Fruit fly (Drosophila melanogaster) Kc167 (cell line): ENCODE results near the gene CG43246.

Experiments used
- Myc ChIP-seq: fragments of >200 bp; optimal IDR thresholded peaks from 2 replicates; lab custom pipeline; 2017; ENCODE audit warnings: missing external identifiers
- Sin3A ChIP-seq: fragments of >200 bp; optimal IDR thresholded peaks from 2 replicates; lab custom pipeline; 2018; ENCODE audit warnings: missing external identifiers
- h ChIP-seq: fragments of >200 bp; optimal IDR thresholded peaks from 3 replicates; lab custom pipeline; 2018; ENCODE audit warnings: missing external identifiers
- insv ChIP-seq: fragments of >200 bp; optimal IDR thresholded peaks from 3 replicates; lab custom pipeline; 2018; ENCODE audit warnings: missing external identifiers
- psq ChIP-seq: fragments of >200 bp; optimal IDR thresholded peaks from 2 replicates; lab custom pipeline; 2017; ENCODE audit warnings: missing external identifiers
- ttk ChIP-seq: sonication (Bioruptor generic); optimal IDR thresholded peaks from 2 replicates; lab custom pipeline; 2017; ENCODE audit warnings: missing external identifiers

Gene CG43246

DNA sequence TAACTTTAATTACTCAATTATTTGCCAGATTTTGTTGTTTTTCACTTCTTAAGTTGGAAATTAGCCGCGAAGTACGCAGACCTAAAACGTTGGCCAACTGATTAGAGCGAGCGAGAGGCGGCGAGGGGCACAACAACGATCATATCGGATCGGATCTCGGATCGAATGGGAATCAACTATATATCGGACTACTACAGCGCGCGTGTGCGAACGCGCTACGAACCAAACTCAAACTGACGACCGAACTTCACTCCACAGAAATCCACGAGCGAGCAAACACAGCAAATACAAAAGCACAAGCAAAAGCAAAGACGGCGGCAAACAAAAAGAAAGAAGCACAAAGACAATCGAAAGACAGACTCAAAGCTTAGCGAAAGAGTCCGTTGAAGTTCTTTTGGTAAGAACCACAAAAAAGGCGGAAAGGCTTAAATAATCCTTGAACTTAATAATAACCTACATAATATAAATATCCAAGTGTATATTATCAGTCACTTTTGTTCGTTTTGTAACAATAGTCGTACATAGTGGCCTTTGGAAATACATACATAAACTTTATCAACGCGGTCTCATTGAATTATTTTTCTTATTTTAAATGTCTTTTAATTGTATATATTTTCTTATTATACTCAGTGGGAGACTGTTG, at the start of gene CG43246, which contains the start of gene bbg:
Gene CG43246, plus strand, starts transcription at position 593 of the 643 bp plus-strand sequence.
Gene bbg, minus strand, starts transcription at position 235 of the 643 bp plus-strand sequence.
- TF ChIP-seq ttk (lab: Kevin White, UChicago): no peak
- TF ChIP-seq psq: no peak
- TF ChIP-seq insv (lab: Kevin White, UChicago): no peak
- TF ChIP-seq h: no peak
- no peak for TF ChIP-seq Myc (lab: Kevin White, UChicago)
- TF ChIP-seq Sin3A (lab: Kevin White, UChicago): no peak

DNA sequence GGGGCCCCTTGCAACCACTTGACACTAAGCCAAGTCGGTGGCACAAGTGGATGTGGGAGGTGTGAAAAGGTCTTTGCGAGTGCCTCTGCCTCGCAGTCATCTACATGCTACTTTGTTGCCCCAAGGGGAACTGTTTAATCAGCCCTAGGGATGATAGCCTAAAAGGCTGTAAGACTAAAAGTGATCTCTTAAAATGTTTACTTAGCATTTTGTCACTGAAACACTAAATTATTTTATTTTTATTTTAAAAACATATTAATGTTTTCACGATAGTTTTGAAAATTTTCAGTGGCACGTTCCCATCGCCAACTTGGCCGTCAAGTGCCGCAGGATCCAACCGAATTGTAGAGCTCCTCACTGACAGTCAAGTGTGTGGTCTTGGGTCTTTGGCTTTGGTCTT, 39.0 kb upstream of the CG43246 start:
- no peak for TF ChIP-seq ttk (lab: Kevin White, UChicago)
- TF ChIP-seq insv (lab: Kevin White, UChicago): no peak
- TF ChIP-seq Sin3A (lab: Kevin White, UChicago): no peak
- no peak for TF ChIP-seq h
- TF ChIP-seq psq: no peak
- no peak for TF ChIP-seq Myc (lab: Kevin White, UChicago)

DNA sequence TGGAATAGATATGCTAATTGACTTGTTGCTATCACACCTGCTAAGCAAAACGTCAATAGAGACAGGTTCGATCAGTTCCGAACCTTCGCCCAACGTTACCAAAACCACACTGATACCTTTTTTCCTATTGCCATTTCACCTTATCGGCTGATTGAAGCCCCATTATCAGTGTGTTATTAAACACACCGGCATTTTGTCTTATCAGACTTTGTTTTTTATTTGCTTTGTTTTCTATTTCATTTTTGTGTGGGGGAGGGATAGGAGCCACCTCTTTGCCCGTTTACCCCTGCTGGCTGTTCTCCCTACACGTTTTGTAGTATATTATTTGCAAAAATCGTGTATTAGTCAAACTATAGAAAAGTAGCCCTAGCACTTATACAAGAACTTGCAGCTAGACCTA, 26.5 kb upstream of the CG43246 start:
- no peak for TF ChIP-seq h

DNA sequence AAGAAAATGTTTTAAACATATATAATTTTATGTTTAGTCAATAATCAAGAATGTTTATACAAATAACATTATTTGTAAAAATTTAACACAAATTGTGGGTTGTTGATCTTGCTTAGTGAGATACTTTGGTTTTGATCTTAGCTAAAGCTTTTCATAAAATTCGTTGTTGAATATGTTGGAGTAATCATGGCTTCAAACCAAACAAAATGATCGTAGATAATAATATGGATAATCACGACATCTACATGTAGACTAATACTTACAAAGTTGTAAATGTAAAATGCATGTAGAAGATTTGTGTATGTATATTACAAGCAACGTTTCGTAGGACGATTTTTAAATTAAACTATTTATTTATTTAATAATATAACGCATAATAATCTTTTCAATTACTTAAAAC, 23.1 kb upstream of the CG43246 start:
- no peak for TF ChIP-seq ttk (lab: Kevin White, UChicago)
- no peak for TF ChIP-seq Sin3A (lab: Kevin White, UChicago)
- no peak for TF ChIP-seq h
- no peak for TF ChIP-seq psq
- TF ChIP-seq Myc (lab: Kevin White, UChicago): no peak
- no peak for TF ChIP-seq insv (lab: Kevin White, UChicago)

DNA sequence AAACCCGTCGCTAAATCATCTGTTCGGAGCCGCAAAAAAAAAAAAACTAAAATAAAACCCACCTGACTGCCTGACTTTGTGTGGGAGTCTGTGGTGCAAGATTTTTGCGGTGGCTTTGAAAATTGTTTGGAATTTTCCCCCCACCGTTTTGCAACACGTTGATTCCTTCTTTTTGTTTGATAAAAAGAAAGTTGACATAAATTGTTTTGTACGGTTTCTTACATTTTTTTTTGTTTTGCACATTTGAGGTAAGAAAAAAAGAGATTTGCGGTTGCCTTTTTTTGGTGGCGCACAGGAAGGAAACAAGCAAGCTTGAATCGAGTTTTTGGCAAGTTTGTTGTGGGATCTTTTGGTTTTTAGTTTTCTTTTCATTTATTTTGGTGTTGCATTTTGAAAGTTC, 20.7 kb upstream of the CG43246 start:
- TF ChIP-seq Myc (lab: Kevin White, UChicago) (no peak), Sin3A (lab: Kevin White, UChicago) (no peak), h (no peak), ttk (lab: Kevin White, UChicago) (no peak), insv (lab: Kevin White, UChicago) (no peak), psq (no peak)

DNA sequence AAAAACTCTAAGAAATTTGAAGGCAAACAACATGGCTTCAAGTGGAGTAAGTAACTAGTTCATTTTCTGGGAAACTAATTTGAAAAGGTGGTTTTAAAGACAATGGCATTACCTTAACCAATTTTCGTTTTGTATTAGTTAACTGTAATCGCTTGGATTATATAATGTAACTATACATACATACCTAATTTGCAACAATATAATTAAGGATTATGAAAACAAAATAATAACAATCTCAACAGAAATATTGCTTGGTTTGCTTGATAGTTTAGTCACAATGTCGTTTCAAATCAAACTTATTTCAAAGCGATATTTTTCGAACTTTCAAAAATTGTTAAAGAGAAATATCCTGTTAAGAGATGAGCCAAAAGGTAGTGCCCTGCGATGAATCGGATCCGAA, 18.9 kb upstream of the CG43246 start, which contains the start of gene CG9592:
Gene CG9592, plus strand, starts transcription at position 301 of the 400 bp plus-strand sequence.
- TF ChIP-seq insv (lab: Kevin White, UChicago) (no peak), h (no peak), psq (no peak), ttk (lab: Kevin White, UChicago) (no peak), Sin3A (lab: Kevin White, UChicago) (no peak), Myc (lab: Kevin White, UChicago) (no peak)

DNA sequence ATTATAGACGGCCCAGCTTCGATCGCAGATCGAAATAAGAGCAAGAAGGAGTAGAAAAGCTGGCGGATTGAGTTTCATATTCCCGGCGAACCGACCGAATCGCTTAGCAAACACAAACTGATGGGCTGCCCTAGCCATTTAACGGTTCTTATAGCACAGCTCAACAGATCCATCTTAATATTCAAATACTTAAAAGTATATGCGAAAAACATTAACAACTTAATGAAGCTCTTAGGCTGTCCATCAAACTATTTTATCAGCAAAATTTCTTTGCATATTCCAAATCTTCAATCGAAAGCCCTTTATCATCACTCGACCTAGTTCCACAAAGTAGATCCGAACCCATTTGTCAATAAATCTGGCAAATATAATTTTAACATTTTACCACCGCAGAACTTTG, 14.8 kb upstream of the CG43246 start, which contains the start of gene CG4613:
Gene CG4613, minus strand, starts transcription at position 101 of the 400 bp plus-strand sequence.
- no peak for TF ChIP-seq h
- no peak for TF ChIP-seq Myc (lab: Kevin White, UChicago)
- no peak for TF ChIP-seq psq
- TF ChIP-seq insv (lab: Kevin White, UChicago): no peak
- no peak for TF ChIP-seq Sin3A (lab: Kevin White, UChicago)
- no peak for TF ChIP-seq ttk (lab: Kevin White, UChicago)

DNA sequence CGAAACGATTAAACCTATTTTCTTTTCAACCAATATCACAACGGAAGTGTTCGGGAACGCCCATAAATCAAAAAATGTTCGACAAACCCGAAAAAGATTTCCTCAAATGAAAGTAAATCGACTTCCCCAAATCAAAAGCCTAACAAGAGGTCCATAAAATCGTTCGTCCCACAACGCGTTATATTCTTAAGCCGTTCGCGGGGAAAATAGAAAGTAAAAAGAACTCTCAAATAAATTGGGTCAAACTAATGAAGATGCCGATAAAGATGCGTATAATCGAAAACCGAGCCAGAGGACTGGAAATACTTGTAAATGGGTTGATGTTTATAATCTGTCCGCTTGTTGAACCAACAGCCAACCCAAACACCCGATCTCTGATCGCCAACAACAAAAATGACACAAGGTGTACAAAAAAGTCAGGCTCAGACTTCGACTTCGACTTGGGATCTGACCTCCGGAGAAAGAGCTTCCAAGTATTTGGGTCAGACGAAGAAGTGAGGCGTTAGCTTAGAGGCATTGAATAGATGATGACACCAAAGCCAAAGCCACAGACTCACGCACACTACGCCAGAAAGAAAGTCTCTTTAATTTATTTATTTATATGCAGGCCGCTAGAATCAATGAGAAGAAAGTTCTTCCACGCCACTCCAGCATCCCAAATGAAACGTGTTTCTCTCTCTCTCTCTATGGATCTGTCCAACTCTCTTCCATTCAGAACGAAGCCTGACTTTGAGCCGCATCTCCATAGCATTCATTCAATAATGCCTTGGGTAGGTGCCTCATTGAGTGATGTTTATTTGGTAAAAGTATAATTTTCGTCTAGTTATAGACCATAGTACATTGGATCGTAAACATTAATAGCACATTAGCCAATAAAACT, 13.7 kb upstream of the CG43246 start:
- TF ChIP-seq Myc (lab: Kevin White, UChicago) (no peak), ttk (lab: Kevin White, UChicago) (no peak), h (no peak), insv (lab: Kevin White, UChicago) (no peak), Sin3A (lab: Kevin White, UChicago) (no peak), psq (no peak)

DNA sequence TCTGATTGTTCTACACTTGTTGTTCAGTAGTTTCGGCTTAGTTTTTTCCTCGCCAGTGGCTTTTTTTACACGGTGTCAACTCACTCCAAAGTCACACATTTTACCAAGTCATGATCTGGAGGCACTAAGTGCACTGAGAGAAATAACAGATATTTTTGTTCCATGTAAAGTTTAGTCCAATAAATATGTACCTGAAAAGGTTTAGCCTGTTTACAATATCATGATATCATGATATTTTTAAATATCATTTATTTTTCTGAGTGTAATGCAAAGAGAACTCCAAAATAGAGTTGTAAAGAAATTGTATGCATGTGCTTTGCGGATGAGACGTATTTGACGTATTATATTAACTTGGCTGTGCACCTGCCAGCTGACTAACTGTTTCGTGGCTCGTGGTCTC, 4.6 kb upstream of the CG43246 start:
- no peak for TF ChIP-seq h

DNA sequence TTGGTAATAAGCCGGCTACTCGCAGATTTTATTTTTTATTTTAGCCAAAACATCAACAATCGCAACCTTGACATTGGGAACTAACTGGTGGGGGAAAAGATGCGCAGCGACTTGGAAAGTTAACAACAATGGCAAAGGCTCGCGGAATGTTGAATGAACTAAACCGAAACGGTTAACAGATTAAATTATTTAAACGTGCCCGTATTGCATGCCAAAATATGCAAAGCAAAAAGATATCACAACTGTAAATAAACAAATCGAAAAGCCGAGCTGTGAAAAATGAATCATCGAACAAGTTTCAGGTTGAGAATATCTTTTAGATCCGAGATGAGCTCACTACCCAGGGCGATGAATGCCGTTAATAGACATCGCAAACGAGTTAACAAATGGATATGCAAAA, 3.3 kb upstream of the CG43246 start:
- TF ChIP-seq Myc (lab: Kevin White, UChicago) (no peak), psq (no peak), Sin3A (lab: Kevin White, UChicago) (no peak), ttk (lab: Kevin White, UChicago) (no peak), insv (lab: Kevin White, UChicago) (no peak), h (no peak)

DNA sequence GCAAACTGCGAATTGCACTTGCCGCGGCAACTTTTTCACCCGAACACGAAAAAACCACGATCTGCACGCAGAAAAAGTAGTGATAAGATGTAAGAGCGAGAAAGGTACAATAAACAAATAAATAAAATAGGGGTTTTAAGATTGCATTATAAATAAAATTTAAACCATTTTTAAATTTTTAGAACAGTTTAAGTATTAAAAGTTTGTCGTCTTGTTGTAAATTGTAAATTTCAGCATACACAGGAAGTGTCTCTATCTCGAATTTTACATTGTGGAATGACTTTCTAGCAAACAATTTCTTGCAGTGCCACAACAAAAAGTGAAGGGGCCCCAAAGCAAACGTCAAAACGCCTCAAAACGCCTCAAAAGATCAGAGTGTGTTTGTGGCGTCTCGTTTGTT, 1.8 kb upstream of the CG43246 start:
- TF ChIP-seq Sin3A (lab: Kevin White, UChicago) (no peak), Myc (lab: Kevin White, UChicago) (no peak), psq (no peak), ttk (lab: Kevin White, UChicago) (no peak), insv (lab: Kevin White, UChicago) (no peak), h (no peak)

DNA sequence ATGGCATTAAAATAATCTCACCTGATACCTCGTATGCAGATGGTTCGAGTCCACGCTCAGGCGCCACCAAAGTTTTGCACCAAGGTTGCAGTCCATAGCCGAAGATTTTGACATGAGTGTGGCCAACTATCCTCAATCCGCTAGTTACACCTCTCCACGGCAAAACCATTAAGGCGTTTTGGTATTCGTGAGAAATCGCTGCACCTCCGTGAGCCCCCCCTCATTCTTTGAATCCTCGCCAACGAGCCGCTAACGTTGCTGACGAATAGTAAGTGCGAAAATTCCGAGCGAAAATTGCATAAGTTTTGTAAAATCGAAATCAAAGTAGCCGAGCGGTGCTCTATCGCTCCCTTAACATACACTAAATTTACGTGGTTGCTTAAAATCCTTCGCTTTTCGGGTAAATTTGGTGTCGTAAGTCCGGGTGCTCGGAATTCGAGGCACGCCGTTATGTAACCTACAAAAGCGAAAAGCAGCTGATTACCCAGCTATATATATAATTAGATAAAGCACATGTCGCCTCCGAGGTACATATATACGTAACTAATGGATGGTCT, 1.1 kb downstream of the CG43246 start, which contains the start of gene Mpcp2:
Gene Mpcp2, plus strand, starts transcription at position 217 of the 557 bp plus-strand sequence.
- TF ChIP-seq insv (lab: Kevin White, UChicago): no peak
- no peak for TF ChIP-seq Myc (lab: Kevin White, UChicago)
- no peak for TF ChIP-seq Sin3A (lab: Kevin White, UChicago)
- TF ChIP-seq h: no peak
